Worm (Caenorhabditis elegans) whole organism, young adult: ENCODE results near the gene C26E6.1.

Experiments used
- egrh-3 ChIP-seq: fragments of 200-800 bp; sonication (Bioruptor generic); IDR thresholded peaks from 2 replicates; pipeline ENCODE4 v1.3.6; 2022; ENCODE audit warnings: missing genetic modification reagents, missing genetic modification characterization, missing compliant biosample characterization
- mel-28 ChIP-seq: sonication (generic microtip); optimal IDR thresholded peaks from 2 replicates; lab custom pipeline; 2016; ENCODE audit warnings: borderline replicate concordance, mild to moderate bottlenecking, missing genetic modification characterization, missing compliant biosample characterization
- nhr-27 ChIP-seq: fragments of 200-800 bp; sonication (Bioruptor generic); optimal IDR thresholded peaks from 2 replicates; lab custom pipeline; 2018; ENCODE audit warnings: mild to moderate bottlenecking, missing genetic modification characterization, moderate library complexity, missing compliant biosample characterization
- pha-4 ChIP-seq: fragments of 150-350 bp; sonication (generic microtip); optimal IDR thresholded peaks from 2 replicates; lab custom pipeline; 2014; ENCODE audit warnings: missing biosample characterization, missing genetic modification reagents, missing genetic modification characterization

ce11 chrIII:4961281-4961680 is 4.6 kb downstream of the C26E6.1 start:
- TF ChIP-seq mel-28 (tag; lab: Kevin White, UChicago) (no peak), pha-4 (tag; lab: Kevin White, UChicago) (no peak), egrh-3 (no peak), nhr-27 (tag; lab: Kevin White, UChicago) (no peak)
